Worm (Caenorhabditis elegans): Measurements from ENCODE around the gene ugt-36.

DNA sequence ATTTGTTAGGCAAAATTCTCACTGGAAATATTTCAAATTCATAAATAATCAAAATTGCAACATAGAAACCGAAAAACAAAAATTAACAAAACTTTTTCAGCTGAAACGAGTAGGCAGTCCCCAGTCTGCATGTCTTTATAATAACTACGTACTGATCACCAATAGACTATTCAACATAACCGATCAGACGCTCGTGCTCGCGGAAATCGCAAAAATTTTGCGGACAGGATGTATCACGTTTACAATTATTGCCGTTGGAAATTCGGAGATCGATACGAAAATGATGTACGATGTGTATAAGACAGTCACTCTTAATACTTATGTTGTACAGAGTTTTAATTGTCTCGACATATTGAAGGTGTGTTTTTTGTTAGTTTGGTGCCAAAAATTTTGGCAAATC lies 34.5 kb downstream of the ugt-36 start:
- TF ChIP-seq nhr-237 (tag; optimal IDR thresholded peaks at IDR 0.05) (no peak), mdl-1 (tag; optimal IDR thresholded peaks at IDR 0.05) (no peak), ceh-63 (GFP tag; optimal IDR thresholded peaks at IDR 0.05) (no peak), ama-1 (optimal IDR thresholded peaks at IDR 0.05) (no peak), ets-5 (GFP tag; IDR thresholded peaks at IDR 0.05) (no peak), unc-62 (GFP tag; optimal IDR thresholded peaks at IDR 0.05) (no peak), snpc-4 (tag; optimal IDR thresholded peaks at IDR 0.05) (no peak), aly-2 (tag; optimal IDR thresholded peaks at IDR 0.05) (no peak), dsc-1 (tag; optimal IDR thresholded peaks at IDR 0.05) (no peak)
